Fruit fly (Drosophila melanogaster) whole organism, embryonic: Measurements from ENCODE around the gene CG15594.

Experiments used
- ATbp ChIP-seq: fragments of 200-800 bp; sonication (Bioruptor generic); optimal IDR thresholded peaks from 2 replicates; lab custom pipeline; 2017; ENCODE audit warnings: missing biosample characterization, mild to moderate bottlenecking, missing genetic modification characterization, missing genetic modification reagents
- Abd-B ChIP-seq: fragments of 200-800 bp; sonication (Bioruptor generic); optimal IDR thresholded peaks from 2 replicates; lab custom pipeline; 2018; ENCODE audit warnings: missing biosample characterization, mild to moderate bottlenecking, missing genetic modification characterization, moderate library complexity
- Asciz ChIP-seq: fragments of 200-800 bp; sonication (Bioruptor generic); optimal IDR thresholded peaks from 2 replicates; lab custom pipeline; 2017; ENCODE audit warnings: missing biosample characterization, mild to moderate bottlenecking, missing genetic modification characterization, missing genetic modification reagents
- Blimp-1 ChIP-seq: fragments of 200-800 bp; sonication (Bioruptor generic); optimal IDR thresholded peaks from 3 replicates; lab custom pipeline; 2018; ENCODE audit warnings: missing biosample characterization, missing genetic modification characterization, mild to moderate bottlenecking, moderate library complexity, missing genetic modification reagents
- CG10267 ChIP-seq: fragments of 200-800 bp; sonication (Bioruptor generic); optimal IDR thresholded peaks from 2 replicates; lab custom pipeline; 2018; ENCODE audit warnings: missing biosample characterization, mild to moderate bottlenecking, missing genetic modification characterization, moderate library complexity
- CG10462 ChIP-seq: fragments of 200-800 bp; sonication (Bioruptor generic); optimal IDR thresholded peaks from 2 replicates; lab custom pipeline; 2016; ENCODE audit warnings: missing biosample characterization, missing genetic modification characterization
- CG11504 ChIP-seq: fragments of 200-800 bp; sonication (Bioruptor generic); optimal IDR thresholded peaks from 3 replicates; lab custom pipeline; 2019; ENCODE audit warnings: missing biosample characterization, mild to moderate bottlenecking, missing genetic modification characterization, moderate library complexity
- CG12219 ChIP-seq: fragments of 200-800 bp; sonication (Bioruptor generic); optimal IDR thresholded peaks from 3 replicates; lab custom pipeline; 2018; ENCODE audit warnings: missing biosample characterization, mild to moderate bottlenecking, missing genetic modification characterization
- CG15479 ChIP-seq: fragments of 200-800 bp; sonication (Bioruptor generic); optimal IDR thresholded peaks from 3 replicates; lab custom pipeline; 2019; ENCODE audit warnings: missing biosample characterization, mild to moderate bottlenecking, missing genetic modification characterization, moderate library complexity
- CG17359 ChIP-seq: fragments of 200-800 bp; sonication (Bioruptor generic); optimal IDR thresholded peaks from 3 replicates; lab custom pipeline; 2018; ENCODE audit warnings: missing biosample characterization, mild to moderate bottlenecking, missing genetic modification characterization, moderate library complexity
- CG17361 ChIP-seq: fragments of 200-800 bp; sonication (Bioruptor generic); IDR thresholded peaks from 3 replicates; pipeline ENCODE4 v1.3.6; 2022; ENCODE audit warnings: missing biosample characterization, missing genetic modification characterization
- CG17385 ChIP-seq: fragments of 200-800 bp; sonication (Bioruptor generic); optimal IDR thresholded peaks from 3 replicates; lab custom pipeline; 2018; ENCODE audit warnings: missing biosample characterization, mild to moderate bottlenecking, missing genetic modification characterization
- CG1792 ChIP-seq: fragments of 200-800 bp; sonication (Bioruptor generic); optimal IDR thresholded peaks from 2 replicates; lab custom pipeline; 2016; ENCODE audit warnings: missing biosample characterization, missing genetic modification characterization
- CG2712 ChIP-seq: fragments of 200-800 bp; optimal IDR thresholded peaks from 3 replicates; lab custom pipeline; 2019; ENCODE audit warnings: missing biosample characterization, mild to moderate bottlenecking, missing genetic modification characterization, moderate library complexity
- CG31441 ChIP-seq: fragments of 200-800 bp; sonication (Bioruptor generic); IDR thresholded peaks from 2 replicates; pipeline ENCODE4 v1.3.6; 2022; ENCODE audit warnings: missing biosample characterization, missing genetic modification characterization
- CG3163 ChIP-seq: fragments of 200-800 bp; sonication (Bioruptor generic); optimal IDR thresholded peaks from 3 replicates; lab custom pipeline; 2016; ENCODE audit warnings: missing biosample characterization, missing genetic modification characterization
- CG32772 ChIP-seq: fragments of 200-800 bp; sonication (Bioruptor generic); IDR thresholded peaks from 2 replicates; pipeline ENCODE4 v1.3.6; 2022; ENCODE audit warnings: missing biosample characterization, missing genetic modification characterization
- CG3995 ChIP-seq: fragments of 200-800 bp; sonication (Bioruptor generic); optimal IDR thresholded peaks from 3 replicates; lab custom pipeline; 2016; ENCODE audit warnings: missing biosample characterization, missing genetic modification characterization
- CG4424 ChIP-seq: fragments of 200-800 bp; sonication (Bioruptor generic); optimal IDR thresholded peaks from 3 replicates; lab custom pipeline; 2016; ENCODE audit warnings: missing biosample characterization, missing genetic modification characterization
- CG4820 ChIP-seq: fragments of 200-800 bp; sonication (Bioruptor generic); optimal IDR thresholded peaks from 3 replicates; lab custom pipeline; 2016; ENCODE audit warnings: missing biosample characterization, missing genetic modification characterization
- CG8089 ChIP-seq: fragments of 200-800 bp; sonication (Bioruptor generic); optimal IDR thresholded peaks from 3 replicates; lab custom pipeline; 2016; ENCODE audit warnings: missing biosample characterization, missing genetic modification characterization
- CTCF ChIP-seq: fragments of 200-800 bp; sonication (Bioruptor generic); optimal IDR thresholded peaks from 2 replicates; lab custom pipeline; 2017; ENCODE audit warnings: missing biosample characterization, mild to moderate bottlenecking, missing genetic modification characterization, moderate library complexity
- CoRest ChIP-seq: fragments of 200-800 bp; sonication (Bioruptor generic); optimal IDR thresholded peaks from 3 replicates; lab custom pipeline; 2018; ENCODE audit warnings: missing biosample characterization, mild to moderate bottlenecking, missing genetic modification characterization, moderate library complexity
- D ChIP-seq, 2 experiments: fragments of 200-800 bp in 1 of 2; fragments of >200 bp in 1 of 2; sonication (Bioruptor generic) in 1 of 2; optimal IDR thresholded peaks; 2 replicates in 1 of 2; 3 replicates in 1 of 2; lab custom pipeline; 2017; ENCODE audit warnings: mild to moderate bottlenecking in 1 of 2, missing biosample characterization in 1 of 2, missing genetic modification characterization in 1 of 2, missing genetic modification reagents in 1 of 2
- H2.0 ChIP-seq: fragments of 200-800 bp; sonication (Bioruptor generic); IDR thresholded peaks from 2 replicates; pipeline ENCODE4 v1.3.6; 2022; ENCODE audit warnings: missing biosample characterization, missing genetic modification characterization
- Hr51 ChIP-seq, 2 experiments: fragments of 200-800 bp; sonication (Bioruptor generic); optimal IDR thresholded peaks; 2 replicates in 1 of 2; 3 replicates in 1 of 2; lab custom pipeline; 2016 to 2018; ENCODE audit warnings: missing biosample characterization in 2 of 2, missing genetic modification characterization in 2 of 2, mild to moderate bottlenecking in 1 of 2, moderate library complexity in 1 of 2
- Med ChIP-seq: fragments of 200-800 bp; sonication (Bioruptor generic); peaks from one replicate; lab custom pipeline; 2016; ENCODE audit warnings: missing biosample characterization, missing genetic modification characterization, mild to moderate bottlenecking, inconsistent platforms, moderate library complexity
- Oli ChIP-seq: fragments of 200-800 bp; sonication (Bioruptor generic); optimal IDR thresholded peaks from 2 replicates; lab custom pipeline; 2018; ENCODE audit warnings: missing biosample characterization, mild to moderate bottlenecking, missing genetic modification characterization, moderate library complexity
- Pdp1 ChIP-seq, 2 experiments: fragments of 200-800 bp; sonication (Bioruptor generic); optimal IDR thresholded peaks; 3 replicates each; lab custom pipeline; 2016; ENCODE audit warnings: missing biosample characterization in 2 of 2, missing genetic modification characterization in 2 of 2, mild to moderate bottlenecking in 1 of 2, moderate library complexity in 1 of 2
- bsh ChIP-seq, 2 experiments: fragments of 200-800 bp; sonication (Bioruptor generic); optimal IDR thresholded peaks; 2 replicates each; lab custom pipeline; 2017 to 2018; ENCODE audit warnings: mild to moderate bottlenecking in 2 of 2, missing biosample characterization in 2 of 2, missing genetic modification characterization in 2 of 2, moderate library complexity in 1 of 2
- chm ChIP-seq: fragments of 200-800 bp; sonication (Bioruptor generic); IDR thresholded peaks from 2 replicates; pipeline ENCODE4 v1.3.6; 2022; ENCODE audit warnings: missing biosample characterization, missing genetic modification characterization
- dmrt99B ChIP-seq: fragments of 200-800 bp; sonication (Bioruptor generic); optimal IDR thresholded peaks from 2 replicates; lab custom pipeline; 2018; ENCODE audit warnings: missing biosample characterization, mild to moderate bottlenecking, missing genetic modification characterization, moderate library complexity
- ewg ChIP-seq: fragments of 200-800 bp; sonication (Bioruptor generic); optimal IDR thresholded peaks from 3 replicates; lab custom pipeline; 2017; ENCODE audit warnings: mild to moderate bottlenecking, missing biosample characterization, missing genetic modification reagents, missing genetic modification characterization
- fd96Cb ChIP-seq: fragments of 200-800 bp; sonication (Bioruptor generic); optimal IDR thresholded peaks from 2 replicates; lab custom pipeline; 2018; ENCODE audit warnings: missing biosample characterization, mild to moderate bottlenecking, missing genetic modification characterization, moderate library complexity
- gem ChIP-seq: fragments of 200-800 bp; sonication (Bioruptor generic); optimal IDR thresholded peaks from 2 replicates; lab custom pipeline; 2019; ENCODE audit warnings: missing biosample characterization, mild to moderate bottlenecking, missing genetic modification characterization, moderate library complexity
- insv ChIP-seq, 2 experiments: fragments of 200-800 bp; sonication (Bioruptor generic); optimal IDR thresholded peaks; 3 replicates each; lab custom pipeline; 2016 to 2018; ENCODE audit warnings: missing biosample characterization in 2 of 2, missing genetic modification characterization in 2 of 2
- nerfin-1 ChIP-seq: fragments of 200-800 bp; sonication (Bioruptor generic); optimal IDR thresholded peaks from 3 replicates; lab custom pipeline; 2019; ENCODE audit warnings: missing biosample characterization, mild to moderate bottlenecking, missing genetic modification characterization, moderate library complexity
- nmo ChIP-seq: fragments of 200-800 bp; sonication (Bioruptor generic); optimal IDR thresholded peaks from 2 replicates; lab custom pipeline; 2018; ENCODE audit warnings: missing biosample characterization, mild to moderate bottlenecking, missing genetic modification characterization, moderate library complexity
- phol ChIP-seq: fragments of 200-800 bp; sonication (Bioruptor generic); optimal IDR thresholded peaks from 3 replicates; lab custom pipeline; 2018; ENCODE audit warnings: missing biosample characterization, mild to moderate bottlenecking, missing genetic modification characterization, moderate library complexity
- pum ChIP-seq: fragments of 200-800 bp; sonication (Bioruptor generic); optimal IDR thresholded peaks from 2 replicates; lab custom pipeline; 2016; ENCODE audit warnings: missing biosample characterization, missing genetic modification characterization
- sens ChIP-seq: fragments of 200-800 bp; sonication (Bioruptor generic); peaks from one replicate; lab custom pipeline; 2016; ENCODE audit warnings: missing biosample characterization, missing genetic modification characterization
- so ChIP-seq: fragments of 200-800 bp; sonication (Bioruptor generic); IDR thresholded peaks from 3 replicates; pipeline ENCODE4 v1.3.6; 2022; ENCODE audit warnings: missing biosample characterization, missing genetic modification characterization
- toy ChIP-seq: fragments of 200-800 bp; sonication (Bioruptor generic); IDR thresholded peaks from 2 replicates; pipeline ENCODE4 v1.3.6; 2022; ENCODE audit warnings: missing biosample characterization, missing genetic modification characterization
- unpg ChIP-seq: fragments of 200-800 bp; sonication (Bioruptor generic); optimal IDR thresholded peaks from 3 replicates; lab custom pipeline; 2018; ENCODE audit warnings: missing biosample characterization, mild to moderate bottlenecking, missing genetic modification characterization, moderate library complexity

CG15594 gene

DNA sequence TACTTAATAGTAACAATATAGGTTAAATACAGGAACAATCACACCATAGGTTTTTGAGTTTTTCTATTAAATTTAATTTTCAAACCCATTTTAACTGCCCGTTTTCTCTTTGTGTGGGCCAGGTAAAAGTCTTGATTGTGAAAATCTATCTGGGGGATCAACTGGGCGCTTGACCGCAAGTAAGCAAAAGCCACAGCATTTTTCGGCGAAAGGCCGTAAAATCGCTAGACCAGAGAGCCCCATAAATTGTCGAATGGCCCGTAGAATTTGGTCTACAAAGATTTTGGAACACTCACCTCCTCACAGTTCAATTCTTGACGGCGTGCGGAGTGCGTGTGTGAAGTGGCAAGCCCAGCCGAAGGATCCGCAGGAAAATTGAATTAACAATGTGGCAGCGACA lies at the start of gene CG15594:
TSS of gene CG15594 (plus strand) at position 301 of the 400 bp plus-strand sequence.
- TF ChIP-seq CG11504 (tag; lab: Kevin White, UChicago), result peak; percentile 20
- no peak for TF ChIP-seq CG12219 (GFP tag; lab: Kevin White, UChicago)
- peak; percentile 9 for TF ChIP-seq gem
- TF ChIP-seq Hr51 (GFP tag; optimal IDR thresholded peaks at IDR 0.05; lab: Kevin White, UChicago), result peak in 1 of 2 experiments; percentile 10

DNA sequence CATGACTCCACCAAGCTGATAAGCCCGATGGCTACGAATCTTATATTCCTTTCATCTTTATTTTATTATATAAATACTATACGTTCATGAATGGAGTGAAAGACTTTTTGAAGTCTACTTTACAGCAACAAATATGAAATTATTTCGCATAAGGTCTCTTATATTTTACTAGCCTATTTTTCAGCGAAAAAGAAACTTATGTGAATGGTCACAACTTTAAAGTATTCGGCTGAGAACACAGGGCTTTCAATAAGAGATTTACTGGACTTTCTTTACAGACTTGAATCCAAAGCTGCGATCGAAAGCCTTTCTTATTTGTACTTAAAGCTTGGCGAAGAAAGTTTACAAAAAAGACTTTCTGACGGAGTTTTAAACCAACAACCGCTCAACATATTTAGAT lies 48.6 kb upstream of the CG15594 start:
- no peak for TF ChIP-seq CG1792 (GFP tag; lab: Kevin White, UChicago)
- peak; percentile 46 for TF ChIP-seq CTCF (GFP tag; lab: Kevin White, UChicago)
- no peak for TF ChIP-seq so (GFP tag; lab: Robert Waterston, UW)
- no peak for TF ChIP-seq insv (GFP tag; optimal IDR thresholded peaks at IDR 0.05; lab: Kevin White, UChicago)
- peak in 1 of 2 experiments; percentile 58 for TF ChIP-seq Pdp1 (GFP tag; optimal IDR thresholded peaks at IDR 0.05; lab: Kevin White, UChicago)
- peak; percentile 82 for TF ChIP-seq CG3995 (GFP tag; lab: Kevin White, UChicago)
- no peak for TF ChIP-seq CG15479 (GFP tag; lab: Kevin White, UChicago)
- TF ChIP-seq Med (GFP tag; lab: Kevin White, UChicago), result no peak
- no peak for TF ChIP-seq CG32772 (GFP tag; lab: Robert Waterston, UW)
- TF ChIP-seq CG10462, result no peak

DNA sequence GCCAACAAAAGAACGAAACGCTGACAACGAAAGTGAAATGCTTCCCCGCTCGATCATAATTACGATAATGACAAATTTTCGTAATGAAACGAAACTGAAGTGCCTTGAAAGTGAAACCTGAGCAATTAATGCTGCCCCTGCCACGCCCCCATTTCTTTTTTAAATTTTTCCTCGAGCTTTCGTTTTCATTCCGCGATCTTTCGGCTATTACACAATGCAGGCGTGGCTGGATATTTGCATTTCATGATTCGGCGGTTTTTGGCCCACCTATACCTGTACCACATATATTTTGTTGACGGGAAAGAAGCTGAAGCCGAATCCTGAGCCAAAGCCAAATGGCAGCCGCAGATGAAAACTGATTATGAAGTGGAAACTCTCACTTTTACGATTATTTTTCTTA lies 47.3 kb upstream of the CG15594 start:
- peak; percentile 93 for TF ChIP-seq Blimp-1 (GFP tag; lab: Kevin White, UChicago)
- no peak for TF ChIP-seq chm (GFP tag; lab: Robert Waterston, UW)

DNA sequence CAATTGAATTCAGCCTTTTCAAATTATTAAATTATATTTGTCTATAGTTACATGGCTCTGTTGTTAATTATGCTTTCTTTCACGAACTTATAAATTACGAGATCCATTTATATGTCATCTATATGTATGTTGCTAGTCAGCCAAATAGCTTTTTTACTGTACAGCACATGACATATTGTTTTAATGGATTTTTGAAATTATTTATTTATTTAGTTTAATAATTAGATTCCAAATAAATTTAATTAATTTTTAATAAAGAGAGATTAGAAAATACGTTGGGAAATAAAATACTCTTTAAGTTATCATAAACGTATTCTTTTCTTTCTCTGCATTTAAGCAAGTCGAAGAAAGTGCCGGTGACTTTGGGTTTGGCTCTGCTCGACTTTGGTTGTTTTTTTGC lies 46.2 kb upstream of the CG15594 start:
- TF ChIP-seq dmrt99B (tag; lab: Kevin White, UChicago) (peak; percentile 70), pum (no peak), ewg (peak; percentile 29), Hr51 (GFP tag; optimal IDR thresholded peaks at IDR 0.05; lab: Kevin White, UChicago) (peak in 1 of 2 experiments; percentile 48), toy (GFP tag; lab: Robert Waterston, UW) (no peak), CG17361 (GFP tag; lab: Robert Waterston, UW) (peak; percentile 82), D (optimal IDR thresholded peaks at IDR 0.05; lab: Kevin White, UChicago) (no peak), D (GFP tag; optimal IDR thresholded peaks at IDR 0.05; lab: Kevin White, UChicago) (peak; percentile 23), Abd-B (GFP tag; lab: Kevin White, UChicago) (no peak), sens (GFP tag; lab: Kevin White, UChicago) (peak; percentile 63), CTCF (GFP tag; lab: Kevin White, UChicago) (no peak), ATbp (GFP tag; lab: Kevin White, UChicago) (peak; percentile 69), nerfin-1 (tag; lab: Kevin White, UChicago) (peak; percentile 16), CG31441 (peak; percentile 72), gem (peak; percentile 70), CG17359 (tag; lab: Kevin White, UChicago) (peak; percentile 51), CG11504 (tag; lab: Kevin White, UChicago) (peak; percentile 43), H2.0 (no peak), nmo (GFP tag; lab: Kevin White, UChicago) (peak; percentile 71), CG2712 (peak; percentile 69), fd96Cb (tag; lab: Kevin White, UChicago) (peak; percentile 49), CG4424 (GFP tag; lab: Kevin White, UChicago) (peak; percentile 24), CG17385 (GFP tag; lab: Kevin White, UChicago) (peak; percentile 15), Asciz (peak; percentile 25), unpg (GFP tag; lab: Kevin White, UChicago) (peak; percentile 24), bsh (GFP tag; optimal IDR thresholded peaks at IDR 0.05; lab: Kevin White, UChicago) (peak in 1 of 2 experiments; percentile 59), Oli (peak; percentile 34), phol (tag; lab: Kevin White, UChicago) (peak; percentile 72), CG4820 (GFP tag; lab: Kevin White, UChicago) (no peak), CG10267 (tag; lab: Kevin White, UChicago) (peak; percentile 29), CoRest (tag; lab: Kevin White, UChicago) (peak; percentile 44), CG3163 (GFP tag; lab: Kevin White, UChicago) (no peak), CG8089 (GFP tag; lab: Kevin White, UChicago) (no peak)
